Fruit fly (Drosophila melanogaster) S2 (cell line): ENCODE data around the gene nac.

ENCODE experiments used
- CG8478 ChIP-seq: fragments of >200 bp; optimal IDR thresholded peaks from 2 replicates; lab custom pipeline; 2018
- CTCF ChIP-seq, 2 experiments: fragments of >200 bp; optimal IDR thresholded peaks; 2 replicates each; lab custom pipeline; 2018

DNA sequence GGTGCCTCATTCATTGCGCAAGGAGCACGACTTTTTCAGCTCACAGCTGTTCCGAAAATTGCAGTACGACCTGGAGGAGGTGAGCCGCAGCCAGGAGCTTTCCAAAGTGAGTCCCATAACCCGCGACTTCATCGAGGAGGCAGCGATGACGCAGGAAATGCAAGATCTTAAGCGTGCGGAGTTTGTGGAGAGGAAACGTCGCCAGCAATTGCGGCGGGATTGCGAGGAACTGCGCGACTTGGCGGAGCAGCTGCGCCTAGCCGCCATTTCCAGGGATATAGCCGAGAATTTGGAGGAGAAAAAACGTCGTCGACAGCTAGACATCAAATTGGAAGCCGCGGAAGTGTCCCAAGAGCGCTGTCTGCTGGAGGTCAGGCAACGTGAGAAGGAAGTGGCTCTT lies 44.0 kb upstream of the nac start:
- TF ChIP-seq CG8478 (no peak), CTCF (optimal IDR thresholded peaks at IDR 0.05; lab: Kevin White, UChicago) (no peak)
